Fruit fly (Drosophila melanogaster) whole organism, embryonic: ENCODE measurements around the gene CG43993.

Experiments
- Asciz ChIP-seq: fragments of 200-800 bp; sonication (Bioruptor generic); optimal IDR thresholded peaks from 2 replicates; lab custom pipeline; 2017; ENCODE audit warnings: missing biosample characterization, mild to moderate bottlenecking, missing genetic modification characterization, missing genetic modification reagents
- CG10321 ChIP-seq: fragments of 200-800 bp; sonication (Bioruptor generic); IDR thresholded peaks from 2 replicates; pipeline ENCODE4 v1.3.6; 2022; ENCODE audit warnings: missing biosample characterization, missing genetic modification characterization
- CG10979 ChIP-seq: fragments of 200-800 bp; sonication (Bioruptor generic); optimal IDR thresholded peaks from 2 replicates; lab custom pipeline; 2018; ENCODE audit warnings: missing biosample characterization, mild to moderate bottlenecking, missing genetic modification characterization, moderate library complexity
- CG11247 ChIP-seq: fragments of 200-800 bp; sonication (Bioruptor generic); IDR thresholded peaks from 2 replicates; pipeline ENCODE4 v1.3.6; 2022; ENCODE audit warnings: missing biosample characterization, missing genetic modification characterization
- CG12071 ChIP-seq: fragments of 200-800 bp; sonication (Bioruptor generic); optimal IDR thresholded peaks from 3 replicates; lab custom pipeline; 2018; ENCODE audit warnings: missing biosample characterization, mild to moderate bottlenecking, missing genetic modification characterization
- CG12104 ChIP-seq: fragments of 200-800 bp; sonication (Bioruptor generic); optimal IDR thresholded peaks from 3 replicates; lab custom pipeline; 2016; ENCODE audit warnings: missing biosample characterization, missing genetic modification characterization
- CG13287 ChIP-seq: fragments of 200-800 bp; sonication (Bioruptor generic); IDR thresholded peaks from 2 replicates; pipeline ENCODE4 v1.3.6; 2022; ENCODE audit warnings: missing biosample characterization, missing genetic modification characterization; ENCODE audit not compliant: partially characterized antibody
- CG17359 ChIP-seq: fragments of 200-800 bp; sonication (Bioruptor generic); optimal IDR thresholded peaks from 3 replicates; lab custom pipeline; 2018; ENCODE audit warnings: missing biosample characterization, mild to moderate bottlenecking, missing genetic modification characterization, moderate library complexity
- CG1792 ChIP-seq: fragments of 200-800 bp; sonication (Bioruptor generic); optimal IDR thresholded peaks from 2 replicates; lab custom pipeline; 2016; ENCODE audit warnings: missing biosample characterization, missing genetic modification characterization
- CG3065 ChIP-seq: fragments of 200-800 bp; sonication (Bioruptor generic); optimal IDR thresholded peaks from 2 replicates; lab custom pipeline; 2016; ENCODE audit warnings: missing biosample characterization, missing genetic modification characterization
- CG32532 ChIP-seq: fragments of 200-800 bp; sonication (Bioruptor generic); IDR thresholded peaks from 2 replicates; pipeline ENCODE4 v1.3.6; 2022; ENCODE audit warnings: missing biosample characterization, missing genetic modification characterization
- CG3995 ChIP-seq: fragments of 200-800 bp; sonication (Bioruptor generic); optimal IDR thresholded peaks from 3 replicates; lab custom pipeline; 2016; ENCODE audit warnings: missing biosample characterization, missing genetic modification characterization
- CG4282 ChIP-seq: fragments of 200-800 bp; sonication (Bioruptor generic); optimal IDR thresholded peaks from 2 replicates; lab custom pipeline; 2016; ENCODE audit warnings: missing biosample characterization, missing genetic modification characterization
- CG6254 ChIP-seq: fragments of 200-800 bp; sonication (Bioruptor generic); optimal IDR thresholded peaks from 3 replicates; lab custom pipeline; 2017; ENCODE audit warnings: mild to moderate bottlenecking, missing biosample characterization, missing genetic modification reagents, missing genetic modification characterization
- CG7357 ChIP-seq: fragments of 200-800 bp; sonication (Bioruptor generic); IDR thresholded peaks from 3 replicates; pipeline ENCODE4 v1.3.6; 2022; ENCODE audit warnings: missing biosample characterization, missing genetic modification characterization
- CG8944 ChIP-seq: fragments of 200-800 bp; sonication (Bioruptor generic); optimal IDR thresholded peaks from 3 replicates; lab custom pipeline; 2016; ENCODE audit warnings: missing biosample characterization, missing genetic modification characterization
- CHES-1-like ChIP-seq: fragments of 200-800 bp; sonication (Bioruptor generic); optimal IDR thresholded peaks from 2 replicates; lab custom pipeline; 2016; ENCODE audit warnings: missing biosample characterization, missing genetic modification characterization
- Dip3 ChIP-seq: fragments of 200-800 bp; sonication (Bioruptor generic); optimal IDR thresholded peaks from 3 replicates; lab custom pipeline; 2016; ENCODE audit warnings: missing biosample characterization, missing genetic modification characterization
- Dll ChIP-seq: fragments of 200-800 bp; sonication (Bioruptor generic); IDR thresholded peaks from 4 replicates; pipeline ENCODE4 v1.3.6; 2022; ENCODE audit warnings: missing biosample characterization, missing genetic modification characterization; ENCODE audit not compliant: partially characterized antibody
- HLH4C ChIP-seq: fragments of 200-800 bp; sonication (Bioruptor generic); IDR thresholded peaks from 3 replicates; pipeline ENCODE4 v1.3.6; 2022; ENCODE audit warnings: missing biosample characterization, missing genetic modification characterization; ENCODE audit not compliant: partially characterized antibody
- NK7.1 ChIP-seq: fragments of 200-800 bp; sonication (Bioruptor generic); optimal IDR thresholded peaks from 3 replicates; lab custom pipeline; 2016; ENCODE audit warnings: missing biosample characterization, missing genetic modification characterization
- Rx ChIP-seq: fragments of 200-800 bp; sonication (Bioruptor generic); IDR thresholded peaks from 2 replicates; pipeline ENCODE4 v1.3.6; 2022; ENCODE audit warnings: missing biosample characterization, missing genetic modification characterization
- Sox100B ChIP-seq: fragments of 200-800 bp; sonication (Bioruptor generic); optimal IDR thresholded peaks from 3 replicates; lab custom pipeline; 2018; ENCODE audit warnings: missing biosample characterization, mild to moderate bottlenecking, missing genetic modification characterization
- Stat92E ChIP-seq, 3 experiments: fragments of >200 bp in 2 of 3; fragments of 200-800 bp in 1 of 3; sonication (Bioruptor generic) in 1 of 3; optimal IDR thresholded peaks; 2 replicates each; lab custom pipeline; 2017 to 2019; ENCODE audit warnings: missing biosample characterization in 3 of 3, missing genetic modification characterization in 3 of 3, mild to moderate bottlenecking in 1 of 3, moderate library complexity in 1 of 3
- Tbp ChIP-seq: fragments of >200 bp; optimal IDR thresholded peaks from 2 replicates; lab custom pipeline; 2018; ENCODE audit warnings: missing biosample characterization, missing genetic modification characterization
- Usf ChIP-seq: fragments of 200-800 bp; sonication (Bioruptor generic); optimal IDR thresholded peaks from 2 replicates; lab custom pipeline; 2017; ENCODE audit warnings: missing genotype, missing biosample characterization, missing genetic modification characterization
- Xrp1 ChIP-seq: fragments of 200-800 bp; sonication (Bioruptor generic); IDR thresholded peaks from 2 replicates; pipeline ENCODE4 v1.3.6; 2022; ENCODE audit warnings: missing biosample characterization, missing genetic modification characterization
- ap ChIP-seq: fragments of 200-800 bp; sonication (Bioruptor generic); IDR thresholded peaks from 2 replicates; pipeline ENCODE4 v1.3.6; 2022; ENCODE audit warnings: missing biosample characterization, missing genetic modification characterization
- cad ChIP-seq: fragments of >200 bp; optimal IDR thresholded peaks from 2 replicates; lab custom pipeline; 2017; ENCODE audit warnings: missing biosample characterization, missing genetic modification characterization
- corto ChIP-seq: fragments of 200-800 bp; sonication (Bioruptor generic); optimal IDR thresholded peaks from 2 replicates; lab custom pipeline; 2016; ENCODE audit warnings: missing biosample characterization, mild to moderate bottlenecking, missing genetic modification characterization, moderate library complexity
- dysf ChIP-seq: fragments of 200-800 bp; sonication (Bioruptor generic); IDR thresholded peaks from 3 replicates; pipeline ENCODE4 v1.3.6; 2022; ENCODE audit warnings: missing biosample characterization, missing genetic modification characterization
- fd96Cb ChIP-seq: fragments of 200-800 bp; sonication (Bioruptor generic); optimal IDR thresholded peaks from 2 replicates; lab custom pipeline; 2018; ENCODE audit warnings: missing biosample characterization, mild to moderate bottlenecking, missing genetic modification characterization, moderate library complexity
- ftz-f1 ChIP-seq: fragments of 200-800 bp; sonication (Bioruptor generic); optimal IDR thresholded peaks from 2 replicates; lab custom pipeline; 2016; ENCODE audit warnings: missing biosample characterization, missing genetic modification characterization
- fu2 ChIP-seq: fragments of 200-800 bp; sonication (Bioruptor generic); optimal IDR thresholded peaks from 2 replicates; lab custom pipeline; 2016; ENCODE audit warnings: missing biosample characterization, missing genetic modification characterization
- lilli ChIP-seq: fragments of 200-800 bp; sonication (Bioruptor generic); optimal IDR thresholded peaks from 3 replicates; lab custom pipeline; 2016; ENCODE audit warnings: missing biosample characterization, missing genetic modification characterization
- lmd ChIP-seq: fragments of 200-800 bp; sonication (Bioruptor generic); IDR thresholded peaks from 2 replicates; pipeline ENCODE4 v1.3.6; 2022; ENCODE audit warnings: missing biosample characterization, missing genetic modification characterization
- nerfin-2 ChIP-seq: fragments of 200-800 bp; sonication (Bioruptor generic); IDR thresholded peaks from 2 replicates; pipeline ENCODE4 v1.3.6; 2022; ENCODE audit warnings: missing biosample characterization, missing genetic modification characterization; ENCODE audit not compliant: partially characterized antibody
- p53 ChIP-seq: fragments of 200-800 bp; sonication (Bioruptor generic); optimal IDR thresholded peaks from 2 replicates; lab custom pipeline; 2016; ENCODE audit warnings: missing biosample characterization, missing genetic modification characterization
- pho ChIP-seq: fragments of 200-800 bp; sonication (Bioruptor generic); optimal IDR thresholded peaks from 2 replicates; lab custom pipeline; 2016; ENCODE audit warnings: missing biosample characterization, missing genetic modification characterization
- ro ChIP-seq: fragments of 200-800 bp; sonication (Bioruptor generic); IDR thresholded peaks from 2 replicates; pipeline ENCODE4 v1.3.6; 2022; ENCODE audit warnings: missing biosample characterization, missing genetic modification characterization
- row ChIP-seq: fragments of 200-800 bp; sonication (Bioruptor generic); IDR thresholded peaks from 3 replicates; pipeline ENCODE4 v1.3.6; 2022; ENCODE audit warnings: missing biosample characterization, missing genetic modification characterization
- sd ChIP-seq: fragments of 200-800 bp; sonication (Bioruptor generic); optimal IDR thresholded peaks from 3 replicates; lab custom pipeline; 2018; ENCODE audit warnings: missing biosample characterization, mild to moderate bottlenecking, missing genetic modification characterization, moderate library complexity
- stc ChIP-seq: fragments of 200-800 bp; sonication (Bioruptor generic); IDR thresholded peaks from 2 replicates; pipeline ENCODE4 v1.3.6; 2022; ENCODE audit warnings: missing biosample characterization, missing genetic modification characterization
- tgo ChIP-seq: fragments of 200-800 bp; sonication (Bioruptor generic); IDR thresholded peaks from 3 replicates; pipeline ENCODE4 v1.3.6; 2022; ENCODE audit warnings: missing biosample characterization, missing genetic modification characterization
- tio ChIP-seq: fragments of 200-800 bp; sonication (Bioruptor generic); optimal IDR thresholded peaks from 2 replicates; lab custom pipeline; 2017; ENCODE audit warnings: missing biosample characterization, missing genetic modification characterization, inconsistent platforms
- twi ChIP-seq: fragments of 200-800 bp; optimal IDR thresholded peaks from 2 replicates; lab custom pipeline; 2019; ENCODE audit warnings: missing biosample characterization, mild to moderate bottlenecking, missing genetic modification characterization, moderate library complexity
- unc-4 ChIP-seq: fragments of 200-800 bp; sonication (Bioruptor generic); IDR thresholded peaks from 2 replicates; pipeline ENCODE4 v1.3.6; 2022; ENCODE audit warnings: missing biosample characterization, missing genetic modification characterization; ENCODE audit not compliant: partially characterized antibody
- zfh2 ChIP-seq: fragments of 200-800 bp; sonication (Bioruptor generic); optimal IDR thresholded peaks from 2 replicates; lab custom pipeline; 2016; ENCODE audit warnings: missing biosample characterization, missing genetic modification characterization

The CG43993 gene

dm6 chr3L:12002321-12003248 is 29.8 kb upstream of the CG43993 start, which contains the start of the genes Pop2 and CG6928 (continued):
- peak; percentile 88 for TF ChIP-seq unc-4 (GFP tag; lab: Robert Waterston, UW)
- TF ChIP-seq tio (GFP tag; lab: Kevin White, UChicago), result peak; percentile 59
- peak; percentile 75 for TF ChIP-seq CG32532
- TF ChIP-seq pho (GFP tag; lab: Kevin White, UChicago), result peak; percentile 88
- no peak for TF ChIP-seq Sox100B (GFP tag; lab: Kevin White, UChicago)
- peak; percentile 34 for TF ChIP-seq NK7.1 (GFP tag; lab: Kevin White, UChicago)
- no peak for TF ChIP-seq stc (GFP tag; lab: Robert Waterston, UW)
- peak; percentile 66 for TF ChIP-seq CG1792 (GFP tag; lab: Kevin White, UChicago)
- TF ChIP-seq Dip3 (GFP tag; lab: Kevin White, UChicago), result peak; percentile 83
- TF ChIP-seq CG10979 (tag; lab: Kevin White, UChicago), result peak; percentile 51
- peak; percentile 68 for TF ChIP-seq p53 (GFP tag; lab: Kevin White, UChicago)
- no peak for TF ChIP-seq cad
- TF ChIP-seq Asciz (GFP tag; lab: Kevin White, UChicago), result no peak
- TF ChIP-seq Stat92E (GFP tag; optimal IDR thresholded peaks at IDR 0.05; lab: Kevin White, UChicago), result peak in 1 of 3 experiments; percentile 13
- TF ChIP-seq CG4282 (GFP tag; lab: Kevin White, UChicago), result peak; percentile 89
- TF ChIP-seq tgo (GFP tag; lab: Robert Waterston, UW), result peak; percentile 45; the same call in 2 of the 3 replicates
- peak; percentile 26 for TF ChIP-seq Usf (GFP tag; lab: Kevin White, UChicago)
- TF ChIP-seq CHES-1-like (GFP tag; lab: Kevin White, UChicago), result peak; percentile 92
- TF ChIP-seq sd (tag; lab: Kevin White, UChicago), result no peak
- TF ChIP-seq row (GFP tag; lab: Robert Waterston, UW), result peak; percentile 77
- peak; percentile 87 for TF ChIP-seq zfh2
- TF ChIP-seq CG3995 (GFP tag; lab: Kevin White, UChicago), result peak; percentile 10
- TF ChIP-seq lilli (GFP tag; lab: Kevin White, UChicago), result peak; percentile 87
- TF ChIP-seq CG6254 (GFP tag; lab: Kevin White, UChicago), result no peak
- TF ChIP-seq fu2 (GFP tag; lab: Kevin White, UChicago), result peak; percentile 83
- peak; percentile 95 for TF ChIP-seq CG13287 (GFP tag; lab: Robert Waterston, UW)
- TF ChIP-seq nerfin-2 (GFP tag; lab: Robert Waterston, UW), result no peak; the same call in 1 of the 2 replicates
- TF ChIP-seq CG8944, result peak; percentile 87
- peak; percentile 55 for TF ChIP-seq ftz-f1 (GFP tag; lab: Kevin White, UChicago)
- peak; percentile 55 for TF ChIP-seq CG17359 (tag; lab: Kevin White, UChicago)
- TF ChIP-seq HLH4C (GFP tag; lab: Robert Waterston, UW), result peak; percentile 74
- TF ChIP-seq CG3065 (GFP tag; lab: Kevin White, UChicago), result no peak
- TF ChIP-seq dysf (GFP tag; lab: Robert Waterston, UW), result peak; percentile 71
- TF ChIP-seq ro, result no peak
- no peak for TF ChIP-seq CG10321
- TF ChIP-seq Xrp1, result peak; percentile 59
- TF ChIP-seq lmd (GFP tag; lab: Robert Waterston, UW), result peak; percentile 71
- no peak for TF ChIP-seq corto (GFP tag; lab: Kevin White, UChicago)
- peak; percentile 95 for TF ChIP-seq Dll
- TF ChIP-seq CG11247, result peak; percentile 65; the same call in 1 of the 2 replicates
- TF ChIP-seq Tbp, result no peak
- peak; percentile 52 for TF ChIP-seq fd96Cb (tag; lab: Kevin White, UChicago)
- no peak for TF ChIP-seq CG12071 (GFP tag; lab: Kevin White, UChicago)
- peak; percentile 36; the same call in 1 of the 2 replicates for TF ChIP-seq Rx (GFP tag; lab: Robert Waterston, UW)
- peak; percentile 48 for TF ChIP-seq twi (tag; lab: Kevin White, UChicago)
- TF ChIP-seq CG7357 (GFP tag; lab: Robert Waterston, UW), result no peak
- TF ChIP-seq CG12104 (GFP tag; lab: Kevin White, UChicago), result peak; percentile 49
- TF ChIP-seq ap, result peak; percentile 68; the same call in 1 of the 2 replicates
